Worm (Caenorhabditis elegans): ENCODE results near the gene C16C8.11.

Gene C16C8.11

DNA sequence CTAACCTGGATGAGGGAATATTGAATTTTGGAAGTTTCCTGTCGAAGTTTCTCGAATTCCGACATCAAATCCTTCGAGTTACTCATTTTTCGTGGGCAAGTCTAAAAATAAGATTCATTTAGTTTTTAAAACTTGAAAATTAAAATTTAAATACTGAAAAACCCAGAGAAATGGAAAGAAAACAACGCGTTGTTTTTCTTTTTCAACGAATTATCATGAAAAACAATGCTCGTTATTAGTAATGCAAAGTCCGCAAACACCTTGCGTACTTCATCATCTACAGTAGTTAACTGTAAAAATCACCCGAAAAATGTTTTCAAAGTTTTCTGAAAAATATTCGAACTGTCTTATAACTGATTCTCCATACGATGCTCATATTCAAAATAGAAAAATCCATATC, 9.2 kb upstream of the C16C8.11 start, which contains the start of gene C16C8.4:
Gene C16C8.4, minus strand, starts transcription at position 101 of the 400 bp plus-strand sequence.
- TF ChIP-seq ceh-16 (tag; optimal IDR thresholded peaks at IDR 0.05): no peak
- TF ChIP-seq elt-2 (tag; optimal IDR thresholded peaks at IDR 0.05): no peak
- TF ChIP-seq fos-1 (tag; optimal IDR thresholded peaks at IDR 0.05): no peak
- TF ChIP-seq fkh-10 (GFP tag; optimal IDR thresholded peaks at IDR 0.05): no peak
- no peak for TF ChIP-seq nhr-28 (tag; optimal IDR thresholded peaks at IDR 0.05)
- no peak for TF ChIP-seq elt-1 (tag; optimal IDR thresholded peaks at IDR 0.05)
- no peak for TF ChIP-seq R02D3.7 (tag; optimal IDR thresholded peaks at IDR 0.05)
- TF ChIP-seq zag-1 (tag; optimal IDR thresholded peaks at IDR 0.05): no peak
- no peak for TF ChIP-seq ZK546.5 (tag; optimal IDR thresholded peaks at IDR 0.05)
- TF ChIP-seq nhr-76 (tag; optimal IDR thresholded peaks at IDR 0.05): no peak
- TF ChIP-seq fkh-2 (tag; optimal IDR thresholded peaks at IDR 0.05): no peak
- TF ChIP-seq skn-1 (tag; optimal IDR thresholded peaks at IDR 0.05): no peak
- no peak for TF ChIP-seq ama-1 (optimal IDR thresholded peaks at IDR 0.05)
- no peak for TF ChIP-seq nhr-67 (tag; optimal IDR thresholded peaks at IDR 0.05)
- TF ChIP-seq pha-4 (tag; optimal IDR thresholded peaks at IDR 0.05): no peak
- TF ChIP-seq tbx-2 (tag; optimal IDR thresholded peaks at IDR 0.05): no peak

DNA sequence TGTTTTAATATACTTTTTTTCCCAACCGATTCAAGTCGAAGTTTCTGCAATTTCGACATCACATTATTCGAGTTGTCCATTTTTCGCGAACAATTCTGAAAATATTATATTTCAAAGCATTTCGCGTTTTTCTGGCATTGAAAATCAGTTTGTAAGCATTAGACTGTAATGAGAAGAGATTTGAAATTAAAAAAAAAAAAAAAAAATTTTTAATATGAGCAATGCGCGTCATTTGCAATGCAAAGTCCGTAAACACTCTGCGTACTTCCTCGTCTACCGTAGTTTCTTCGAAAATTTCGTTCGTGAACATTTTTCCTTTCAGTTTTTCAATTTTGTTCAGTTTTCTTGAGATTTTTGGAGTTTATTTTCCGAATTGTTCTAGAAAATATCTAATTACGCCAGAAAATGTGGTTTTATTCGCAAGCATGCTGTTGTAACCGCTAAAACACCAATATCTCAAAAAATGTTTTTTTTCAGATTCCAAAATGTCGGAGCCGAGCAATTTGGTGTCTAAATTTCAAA, 8.2 kb upstream of the C16C8.11 start, which contains the start of the genes C16C8.5 and C16C8.16:
Gene C16C8.5, minus strand, starts transcription at position 101 of the 522 bp plus-strand sequence.
Gene C16C8.16, plus strand, starts transcription at position 472 of the 522 bp plus-strand sequence.
- TF ChIP-seq lsy-12 (tag; optimal IDR thresholded peaks at IDR 0.05) (no peak), nhr-77 (tag; optimal IDR thresholded peaks at IDR 0.05) (no peak), nhr-11 (tag; optimal IDR thresholded peaks at IDR 0.05) (no peak), nhr-28 (tag; optimal IDR thresholded peaks at IDR 0.05) (no peak), ZK546.5 (tag; optimal IDR thresholded peaks at IDR 0.05) (no peak), nhr-25 (tag; optimal IDR thresholded peaks at IDR 0.05) (no peak), snpc-4 (tag; optimal IDR thresholded peaks at IDR 0.05) (no peak), zag-1 (tag; optimal IDR thresholded peaks at IDR 0.05) (no peak), ceh-82 (tag; optimal IDR thresholded peaks at IDR 0.05) (no peak), egl-27 (tag; optimal IDR thresholded peaks at IDR 0.05) (no peak), daf-12 (tag; optimal IDR thresholded peaks at IDR 0.05) (no peak), ama-1 (optimal IDR thresholded peaks at IDR 0.05) (no peak)

DNA sequence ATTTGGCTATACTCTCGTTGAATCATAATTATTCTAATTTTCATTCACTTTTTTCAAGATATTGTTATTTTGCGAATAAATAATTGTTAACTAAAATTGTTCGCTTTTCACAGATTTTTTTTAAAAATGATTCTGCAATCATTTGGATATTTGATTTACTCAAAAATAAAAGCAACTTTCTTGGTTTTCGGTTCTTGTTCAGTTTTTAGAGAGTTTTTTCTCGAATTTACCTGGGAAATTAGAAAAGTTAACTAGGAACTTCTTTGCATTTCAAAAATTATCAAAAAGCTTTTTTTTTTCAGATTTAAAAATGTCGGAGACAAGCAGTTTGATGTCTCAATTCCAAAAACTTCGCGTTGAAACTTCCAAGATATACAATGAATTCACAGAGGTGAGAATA, 6.9 kb upstream of the C16C8.11 start, which contains the start of the genes C16C8.20 and gldi-6:
Gene C16C8.20, plus strand, starts transcription at position 301 of the 400 bp plus-strand sequence.
Gene gldi-6, plus strand, starts transcription at position 301 of the 400 bp plus-strand sequence.
- TF ChIP-seq ceh-16 (tag; optimal IDR thresholded peaks at IDR 0.05): no peak
- TF ChIP-seq lsy-12 (tag; optimal IDR thresholded peaks at IDR 0.05): no peak
- TF ChIP-seq nhr-23 (tag; optimal IDR thresholded peaks at IDR 0.05): no peak
- TF ChIP-seq pqm-1 (tag; optimal IDR thresholded peaks at IDR 0.05): no peak
- TF ChIP-seq nfya-1 (tag; optimal IDR thresholded peaks at IDR 0.05; ENCODE audit: insufficient read depth): no peak
- no peak for TF ChIP-seq nhr-76 (tag; optimal IDR thresholded peaks at IDR 0.05)
- no peak for TF ChIP-seq daf-12 (tag; optimal IDR thresholded peaks at IDR 0.05)
- no peak for TF ChIP-seq elt-2 (tag; optimal IDR thresholded peaks at IDR 0.05)
- no peak for TF ChIP-seq fkh-10 (GFP tag; optimal IDR thresholded peaks at IDR 0.05)
- TF ChIP-seq fos-1 (tag; optimal IDR thresholded peaks at IDR 0.05): no peak
- TF ChIP-seq nhr-11 (tag; optimal IDR thresholded peaks at IDR 0.05): no peak
- TF ChIP-seq R02D3.7 (tag; optimal IDR thresholded peaks at IDR 0.05): no peak
- no peak for TF ChIP-seq pha-4 (tag; optimal IDR thresholded peaks at IDR 0.05)
- no peak for TF ChIP-seq ztf-4 (tag; optimal IDR thresholded peaks at IDR 0.05)
- no peak for TF ChIP-seq ceh-82 (tag; optimal IDR thresholded peaks at IDR 0.05)
- no peak for TF ChIP-seq unc-39 (tag; optimal IDR thresholded peaks at IDR 0.05)
- no peak for TF ChIP-seq aly-2 (tag; optimal IDR thresholded peaks at IDR 0.05)
- no peak for TF ChIP-seq ZK546.5 (tag; optimal IDR thresholded peaks at IDR 0.05)

DNA sequence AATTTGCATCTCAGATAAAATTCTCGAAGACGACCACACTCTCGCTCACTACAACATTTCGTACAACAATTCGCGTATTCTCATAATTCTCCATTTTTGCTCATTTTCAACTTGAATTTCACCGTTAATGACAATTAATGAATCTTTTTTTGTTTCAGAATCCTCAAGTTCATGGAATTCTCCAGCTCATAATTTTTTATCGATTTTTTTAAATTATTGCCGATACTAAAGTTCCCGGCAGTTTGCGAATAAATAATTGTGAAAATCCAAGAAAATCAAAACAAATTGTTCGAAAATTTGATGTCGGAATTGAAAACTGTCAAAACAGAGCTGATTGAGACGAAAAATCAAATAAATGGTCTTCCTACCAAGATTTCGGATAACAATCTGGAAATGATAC, 5.6 kb upstream of the C16C8.11 start, which contains the start of gene C16C8.21:
Gene C16C8.21, plus strand, starts transcription at position 301 of the 400 bp plus-strand sequence.
- TF ChIP-seq lin-15B (tag; optimal IDR thresholded peaks at IDR 0.05): no peak
- no peak for TF ChIP-seq mdl-1 (tag; optimal IDR thresholded peaks at IDR 0.05)
- no peak for TF ChIP-seq fkh-2 (tag; optimal IDR thresholded peaks at IDR 0.05)

DNA sequence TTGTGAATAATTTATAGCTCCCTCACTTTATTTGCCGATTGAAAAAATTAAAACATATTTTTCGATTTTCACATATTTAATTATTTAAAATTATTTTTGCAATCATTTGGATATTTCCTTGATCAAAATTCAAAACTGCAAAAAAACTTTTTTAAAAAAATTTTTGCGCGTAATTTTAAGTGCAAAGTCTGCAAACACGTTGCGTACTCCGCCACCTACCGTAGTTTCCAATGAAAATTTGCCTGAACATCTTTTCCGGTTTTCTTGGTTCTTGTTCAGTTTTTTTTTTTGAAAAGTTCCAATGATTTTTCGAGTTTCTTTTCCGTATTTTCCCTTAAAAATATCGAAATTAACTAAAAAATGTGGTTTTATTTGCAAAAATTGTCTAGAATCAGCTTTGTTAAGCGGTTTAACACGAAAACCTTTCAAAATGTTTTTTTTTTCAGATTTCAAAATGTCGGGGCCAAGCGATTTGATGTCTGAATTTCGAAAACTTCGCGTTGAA, 4.7 kb upstream of the C16C8.11 start, which contains the start of gene C16C8.25:
Gene C16C8.25, plus strand, starts transcription at position 455 of the 505 bp plus-strand sequence.
- TF ChIP-seq nhr-25 (tag; optimal IDR thresholded peaks at IDR 0.05) (no peak), ceh-16 (tag; optimal IDR thresholded peaks at IDR 0.05) (no peak), ceh-82 (tag; optimal IDR thresholded peaks at IDR 0.05) (no peak), nhr-77 (tag; optimal IDR thresholded peaks at IDR 0.05) (no peak), lin-15B (tag; optimal IDR thresholded peaks at IDR 0.05) (no peak), unc-62 (GFP tag; optimal IDR thresholded peaks at IDR 0.05) (no peak), ceh-28 (tag; optimal IDR thresholded peaks at IDR 0.05) (no peak), elt-2 (tag; optimal IDR thresholded peaks at IDR 0.05) (no peak), zag-1 (tag; optimal IDR thresholded peaks at IDR 0.05) (no peak), nhr-76 (tag; optimal IDR thresholded peaks at IDR 0.05) (no peak), unc-39 (tag; optimal IDR thresholded peaks at IDR 0.05) (no peak)
